Fruit fly (Drosophila melanogaster): Measurements from ENCODE around the gene Prosalpha2.

Prosalpha2 gene

DNA sequence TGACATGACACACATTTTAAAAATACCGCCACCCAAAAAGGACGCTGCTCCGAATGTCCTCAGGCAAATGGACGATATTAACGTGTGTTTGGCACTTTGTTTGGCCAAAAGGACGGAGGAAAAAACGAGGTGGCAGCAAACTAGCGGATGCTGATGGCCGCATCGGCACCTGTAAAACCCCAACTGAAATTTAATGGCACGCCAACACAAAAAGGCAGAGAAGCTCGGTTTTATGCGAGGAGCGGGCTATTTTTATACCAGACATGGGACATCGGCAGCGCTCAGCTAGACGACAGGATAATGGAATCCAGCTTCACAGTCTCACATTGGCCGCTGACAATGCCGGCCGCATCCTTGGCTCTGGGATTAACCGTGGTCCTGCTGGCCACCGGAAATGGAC lies 45.2 kb upstream of the Prosalpha2 start, which contains the start of gene Sol1:
Gene Sol1, plus strand, starts transcription at position 301 of the 400 bp plus-strand sequence.
- TF ChIP-seq al (GFP tag; IDR thresholded peaks at IDR 0.05) (no peak), CG9932 (GFP tag; IDR thresholded peaks at IDR 0.05) (no peak), CG8765 (GFP tag; IDR thresholded peaks at IDR 0.05) (no peak), eyg (GFP tag; optimal IDR thresholded peaks at IDR 0.05) (no peak), p53 (GFP tag; optimal IDR thresholded peaks at IDR 0.05) (no peak), CG11723 (GFP tag; optimal IDR thresholded peaks at IDR 0.05) (no peak), croc (GFP tag; conservative IDR thresholded peaks at IDR 0.05) (no peak)

DNA sequence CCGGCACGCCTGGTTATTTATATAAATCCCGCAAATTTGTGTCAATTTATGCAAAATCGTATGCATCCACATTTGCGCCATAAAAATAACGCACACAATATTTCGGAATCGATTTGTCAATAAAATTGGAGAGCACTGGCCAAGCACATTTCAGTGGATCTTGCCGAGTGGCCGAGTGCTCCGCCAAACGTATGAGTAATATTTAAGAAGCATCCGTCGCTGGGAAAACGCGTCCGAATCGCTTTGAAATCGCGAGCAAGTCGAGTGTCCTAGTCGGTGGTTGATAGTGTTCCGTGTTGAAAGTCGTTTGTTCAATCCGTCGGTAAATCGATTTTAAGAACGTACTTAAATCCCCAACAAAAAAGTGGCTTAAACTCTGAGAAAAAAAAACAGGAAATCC lies 44.2 kb upstream of the Prosalpha2 start, which contains the start of gene CG33098:
Gene CG33098, plus strand, starts transcription at position 224 of the 400 bp plus-strand sequence.
- TF ChIP-seq Lpt (GFP tag; optimal IDR thresholded peaks at IDR 0.05): no peak
- TF ChIP-seq caup (GFP tag; optimal IDR thresholded peaks at IDR 0.05; ENCODE audit: severe bottlenecking): no peak
- TF ChIP-seq CG30431 (GFP tag; optimal IDR thresholded peaks at IDR 0.05): no peak
- TF ChIP-seq tio (GFP tag; optimal IDR thresholded peaks at IDR 0.05): no peak
- no peak for TF ChIP-seq CG13296 (GFP tag; optimal IDR thresholded peaks at IDR 0.05)
- TF ChIP-seq CG11398 (GFP tag; optimal IDR thresholded peaks at IDR 0.05): no peak
- TF ChIP-seq CG8359 (GFP tag; optimal IDR thresholded peaks at IDR 0.05; ENCODE audit: borderline replicate concordance): peak; percentile 97

- no peak for TF ChIP-seq zf30C (GFP tag; optimal IDR thresholded peaks at IDR 0.05)
- peak; percentile 29 for TF ChIP-seq Ets65A (GFP tag)
Measured at dm6 chr3R:12395880-12396279, 35.2 kb upstream of the Prosalpha2 start, which contains the start of the genes CG10096 and CG10097. Gene CG10096, minus strand, starts transcription at chr3R:12395980. Gene CG10097, minus strand, starts transcription at chr3R:12395980.

DNA sequence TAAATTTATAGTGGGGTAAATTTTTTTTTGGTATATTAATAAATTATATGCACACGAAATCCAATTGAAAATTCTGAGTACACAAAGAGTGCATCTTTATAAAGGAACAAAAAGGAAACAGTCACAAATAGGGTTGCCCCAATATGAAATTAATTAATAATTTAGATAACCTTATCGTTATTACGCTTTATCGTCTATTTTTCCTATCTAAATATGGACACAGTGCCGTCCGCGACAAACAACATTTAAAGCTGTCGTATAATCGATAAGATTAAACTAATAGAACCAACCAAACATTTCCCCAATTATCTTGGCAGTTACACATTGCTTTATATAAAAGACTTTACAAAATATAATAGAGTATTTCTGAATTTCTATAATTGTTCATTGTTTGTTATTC lies 33.1 kb upstream of the Prosalpha2 start:
- TF ChIP-seq CG30431 (GFP tag; optimal IDR thresholded peaks at IDR 0.05): no peak
- TF ChIP-seq CG7745 (tag; optimal IDR thresholded peaks at IDR 0.05): peak; percentile 89
- no peak for TF ChIP-seq fru (optimal IDR thresholded peaks at IDR 0.05)
- no peak for TF ChIP-seq esg (GFP tag; conservative IDR thresholded peaks at IDR 0.05)
- no peak for TF ChIP-seq B-H2 (GFP tag; optimal IDR thresholded peaks at IDR 0.05)
- no peak for TF ChIP-seq zf30C (GFP tag; optimal IDR thresholded peaks at IDR 0.05)
- no peak for TF ChIP-seq HmgD (GFP tag; optimal IDR thresholded peaks at IDR 0.05)
- TF ChIP-seq CG4820 (GFP tag; optimal IDR thresholded peaks at IDR 0.05): no peak
- no peak for TF ChIP-seq stc (GFP tag; IDR thresholded peaks at IDR 0.05)
- peak; percentile 86 for TF ChIP-seq exex (tag; optimal IDR thresholded peaks at IDR 0.05)
- peak; percentile 0 for TF ChIP-seq CG6813 (GFP tag; optimal IDR thresholded peaks at IDR 0.05)
- no peak for TF ChIP-seq ATbp (GFP tag; optimal IDR thresholded peaks at IDR 0.05)
- TF ChIP-seq slp2 (GFP tag; optimal IDR thresholded peaks at IDR 0.05): no peak
- TF ChIP-seq mirr (GFP tag; optimal IDR thresholded peaks at IDR 0.05): peak; percentile 67
- no peak for TF ChIP-seq nau (GFP tag; optimal IDR thresholded peaks at IDR 0.05)
- TF ChIP-seq Mes4 (GFP tag; optimal IDR thresholded peaks at IDR 0.05): no peak
- TF ChIP-seq ind (GFP tag; optimal IDR thresholded peaks at IDR 0.05): no peak
- no peak for TF ChIP-seq mam (GFP tag; optimal IDR thresholded peaks at IDR 0.05)
- TF ChIP-seq CG12071 (GFP tag; optimal IDR thresholded peaks at IDR 0.05): no peak
- TF ChIP-seq CG18476 (GFP tag; optimal IDR thresholded peaks at IDR 0.05): peak; percentile 13
- no peak for TF ChIP-seq dmrt99B (tag; optimal IDR thresholded peaks at IDR 0.05)
- TF ChIP-seq CrebB (tag; optimal IDR thresholded peaks at IDR 0.05): no peak
- TF ChIP-seq Xrp1 (GFP tag; IDR thresholded peaks at IDR 0.05): no peak
- TF ChIP-seq CG1647 (GFP tag; optimal IDR thresholded peaks at IDR 0.05): no peak
- TF ChIP-seq CG12155 (GFP tag; optimal IDR thresholded peaks at IDR 0.05): no peak
- TF ChIP-seq Atf3 (GFP tag; optimal IDR thresholded peaks at IDR 0.05): no peak
- TF ChIP-seq vvl (GFP tag; IDR thresholded peaks at IDR 0.05): no peak
- no peak for TF ChIP-seq Atf-2 (GFP tag; optimal IDR thresholded peaks at IDR 0.05)
- TF ChIP-seq zen2 (GFP tag; IDR thresholded peaks at IDR 0.05; ENCODE audit: partially characterized antibody): no peak
- TF ChIP-seq CG15696 (tag; optimal IDR thresholded peaks at IDR 0.05): no peak
- no peak for TF ChIP-seq CG32767 (GFP tag; IDR thresholded peaks at IDR 0.05)
- TF ChIP-seq Optix (GFP tag; IDR thresholded peaks at IDR 0.05): no peak
- TF ChIP-seq prd (optimal IDR thresholded peaks at IDR 0.05): no peak
- TF ChIP-seq prd (GFP tag; IDR thresholded peaks at IDR 0.05): no peak

Measured in whole organism, embryonic.